Worm (Caenorhabditis elegans) whole organism, late embryonic: ENCODE measurements around the gene ari-1.4.
A peak's percentile ranks its signal among the peaks of the same experiment; 100 is the strongest.

ENCODE experiments used
- ama-1 ChIP-seq: fragments of 150-350 bp; optimal IDR thresholded peaks from 2 replicates; lab custom pipeline; 2014
- ceh-34 ChIP-seq: sonication (generic microtip); optimal IDR thresholded peaks from 2 replicates; lab custom pipeline; 2016; ENCODE audit warnings: mild to moderate bottlenecking, missing genetic modification characterization, missing compliant biosample characterization
- ets-4 ChIP-seq: sonication (generic microtip); optimal IDR thresholded peaks from 2 replicates; lab custom pipeline; 2016; ENCODE audit warnings: missing genetic modification characterization, missing compliant biosample characterization
- hlh-13 ChIP-seq: fragments of 200-800 bp; sonication (Bioruptor generic); optimal IDR thresholded peaks from 2 replicates; lab custom pipeline; 2018; ENCODE audit warnings: mild to moderate bottlenecking, missing genetic modification characterization, missing compliant biosample characterization
- odd-2 ChIP-seq: sonication (generic microtip); optimal IDR thresholded peaks from 2 replicates; lab custom pipeline; 2017; ENCODE audit warnings: antibody characterized with exemption, mild to moderate bottlenecking, missing genetic modification characterization, missing compliant biosample characterization
- sox-4 ChIP-seq: sonication (generic microtip); optimal IDR thresholded peaks from 2 replicates; lab custom pipeline; 2017; ENCODE audit warnings: mild to moderate bottlenecking, missing genetic modification characterization, inconsistent platforms, missing compliant biosample characterization
- tbx-7 ChIP-seq: sonication (generic microtip); optimal IDR thresholded peaks from 2 replicates; lab custom pipeline; 2016; ENCODE audit warnings: missing genotype, missing genetic modification characterization, missing compliant biosample characterization
- zip-5 ChIP-seq: sonication (generic microtip); optimal IDR thresholded peaks from 2 replicates; lab custom pipeline; 2016; ENCODE audit warnings: missing genetic modification characterization, missing compliant biosample characterization

DNA sequence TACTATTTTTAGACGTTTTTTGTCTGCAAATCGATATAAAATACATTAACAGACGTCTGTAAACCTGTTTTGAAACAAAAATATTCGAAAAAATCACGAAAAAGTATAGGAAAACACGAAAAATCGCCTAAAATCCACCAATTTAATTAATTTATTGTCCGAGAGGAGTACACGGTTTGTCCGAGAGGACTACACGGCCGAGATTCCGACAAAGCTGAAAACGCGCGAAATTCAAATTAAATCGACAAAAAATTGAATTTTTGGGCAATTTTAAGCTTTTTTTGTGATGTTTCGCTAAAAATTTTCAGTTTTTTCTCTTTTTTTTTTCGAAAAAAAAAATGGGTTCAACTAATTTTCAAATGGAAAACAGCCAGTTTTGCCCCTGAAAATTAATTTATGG, 1.9 kb downstream of the ari-1.4 start:
- TF ChIP-seq sox-4 (tag; lab: Kevin White, UChicago) (no peak), ceh-34 (tag; lab: Kevin White, UChicago) (no peak), zip-5 (tag; lab: Kevin White, UChicago) (peak; percentile 31), ets-4 (peak; percentile 67), tbx-7 (tag; lab: Kevin White, UChicago) (peak; percentile 69), odd-2 (tag; lab: Kevin White, UChicago) (no peak), hlh-13 (GFP tag; lab: Kevin White, UChicago) (no peak), ama-1 (lab: Kevin White, UChicago) (no peak)
